Worm (Caenorhabditis elegans): ENCODE data around the gene F43E12.1.

Gene F43E12.1

ce11 chrX:7222383-7222782 is 44.9 kb downstream of the F43E12.1 start:
- TF ChIP-seq unc-62 (GFP tag; optimal IDR thresholded peaks at IDR 0.05), result no peak

- TF ChIP-seq unc-62 (GFP tag; optimal IDR thresholded peaks at IDR 0.05), result no peak
Measured at ce11 chrX:7224510-7224909, 47.1 kb downstream of the F43E12.1 start.

ce11 chrX:7225028-7225427 is 47.6 kb downstream of the F43E12.1 start:
- TF ChIP-seq unc-62 (GFP tag; optimal IDR thresholded peaks at IDR 0.05), result no peak
